Fruit fly (Drosophila melanogaster) whole organism, wandering third instar larva: ENCODE results near the gene Jon74E.

ENCODE experiments used
- Abd-B ChIP-seq: fragments of >200 bp; optimal IDR thresholded peaks from 2 replicates; lab custom pipeline; 2017; ENCODE audit warnings: missing biosample characterization, missing genetic modification characterization
- CG32264 ChIP-seq: fragments of 200-800 bp; sonication (Bioruptor generic); optimal IDR thresholded peaks from 2 replicates; lab custom pipeline; 2016; ENCODE audit warnings: missing biosample characterization, missing genetic modification characterization
- CG9705 ChIP-seq: fragments of 200-800 bp; sonication (Bioruptor generic); optimal IDR thresholded peaks from 2 replicates; lab custom pipeline; 2018; ENCODE audit warnings: missing biosample characterization, mild to moderate bottlenecking, missing genetic modification characterization
- CrebA ChIP-seq: fragments of 200-800 bp; sonication (Bioruptor generic); optimal IDR thresholded peaks from 2 replicates; lab custom pipeline; 2016; ENCODE audit warnings: missing biosample characterization, mild to moderate bottlenecking, missing genetic modification characterization, borderline replicate concordance
- Dfd ChIP-seq: fragments of >200 bp; optimal IDR thresholded peaks from 2 replicates; lab custom pipeline; 2017; ENCODE audit warnings: missing biosample characterization, missing genetic modification characterization
- Dif ChIP-seq: fragments of 200-275, 200-300 bp; sonication (Bioruptor generic); optimal IDR thresholded peaks from 2 replicates; lab custom pipeline; 2018; ENCODE audit warnings: missing biosample characterization, missing genetic modification characterization; ENCODE audit not compliant: partially characterized antibody
- GATAd ChIP-seq: sonication (Bioruptor generic); optimal IDR thresholded peaks from 2 replicates; lab custom pipeline; 2016; ENCODE audit warnings: missing biosample characterization, missing genetic modification characterization
- HLH106 ChIP-seq: fragments of 200-800 bp; optimal IDR thresholded peaks from 3 replicates; lab custom pipeline; 2019; ENCODE audit warnings: missing biosample characterization, mild to moderate bottlenecking, missing genetic modification characterization, moderate library complexity
- Hnf4 ChIP-seq: fragments of 200-800 bp; sonication (Bioruptor generic); optimal IDR thresholded peaks from 2 replicates; lab custom pipeline; 2016; ENCODE audit warnings: missing biosample characterization, mild to moderate bottlenecking, missing genetic modification characterization
- Hr78 ChIP-seq: fragments of >200 bp; optimal IDR thresholded peaks from 2 replicates; lab custom pipeline; 2017; ENCODE audit warnings: missing biosample characterization, missing genetic modification characterization
- Hr83 ChIP-seq: fragments of 200-300 bp; sonication (Bioruptor generic); optimal IDR thresholded peaks from 2 replicates; lab custom pipeline; 2016; ENCODE audit warnings: missing biosample characterization, mild to moderate bottlenecking, missing genetic modification characterization, moderate library complexity; ENCODE audit not compliant: poor library complexity, severe bottlenecking
- Jra ChIP-seq: sonication (Bioruptor generic); optimal IDR thresholded peaks from 2 replicates; lab custom pipeline; 2016; ENCODE audit warnings: missing biosample characterization, missing genetic modification characterization
- Mio ChIP-seq: sonication (Bioruptor generic); optimal IDR thresholded peaks from 2 replicates; lab custom pipeline; 2016; ENCODE audit warnings: missing biosample characterization, missing genetic modification characterization
- Myc ChIP-seq: fragments of >200 bp; optimal IDR thresholded peaks from 2 replicates; lab custom pipeline; 2017
- N ChIP-seq: fragments of >200 bp; optimal IDR thresholded peaks from 2 replicates; lab custom pipeline; 2018; ENCODE audit warnings: missing biosample characterization, missing external identifiers, missing genetic modification characterization
- OdsH ChIP-seq: fragments of 200-800 bp; sonication (Bioruptor generic); optimal IDR thresholded peaks from 2 replicates; lab custom pipeline; 2016; ENCODE audit warnings: missing biosample characterization, mild to moderate bottlenecking, missing genetic modification characterization
- Rel ChIP-seq, 2 experiments: fragments of 200-800 bp; sonication (Bioruptor generic) in 1 of 2; optimal IDR thresholded peaks; 2 replicates in 1 of 2; 3 replicates in 1 of 2; lab custom pipeline; 2016 to 2019; ENCODE audit warnings: mild to moderate bottlenecking in 2 of 2, missing biosample characterization in 2 of 2, missing genetic modification characterization in 2 of 2, moderate library complexity in 1 of 2
- Sp1 ChIP-seq: fragments of 200-800 bp; sonication (Bioruptor generic); optimal IDR thresholded peaks from 3 replicates; lab custom pipeline; 2019; ENCODE audit warnings: missing biosample characterization, mild to moderate bottlenecking, missing genetic modification characterization, moderate library complexity
- Vsx2 ChIP-seq: fragments of 200-300, 225-300 bp; sonication (Bioruptor generic); optimal IDR thresholded peaks from 2 replicates; lab custom pipeline; 2018; ENCODE audit warnings: missing biosample characterization, missing genetic modification characterization; ENCODE audit not compliant: partially characterized antibody
- br ChIP-seq: fragments of 200-800 bp; sonication (Bioruptor generic); optimal IDR thresholded peaks from 2 replicates; lab custom pipeline; 2016; ENCODE audit warnings: missing biosample characterization, missing genetic modification characterization
- brk ChIP-seq: fragments of 200-800 bp; sonication (Bioruptor generic); optimal IDR thresholded peaks from 2 replicates; lab custom pipeline; 2016; ENCODE audit warnings: missing biosample characterization, mild to moderate bottlenecking, missing genetic modification characterization
- dl ChIP-seq, 2 experiments: fragments of 175-275, 200-275 bp in 1 of 2; fragments of 200-275 bp in 1 of 2; sonication (Bioruptor generic); optimal IDR thresholded peaks; lab custom pipeline; 2018; ENCODE audit warnings: mild to moderate bottlenecking in 2 of 2, missing biosample characterization in 2 of 2, missing genetic modification characterization in 2 of 2, moderate library complexity in 2 of 2; ENCODE audit not compliant: partially characterized antibody in 2 of 2, insufficient read depth in 1 of 2
- dmrt93B ChIP-seq: fragments of 200-800 bp; sonication (Bioruptor generic); optimal IDR thresholded peaks from 2 replicates; lab custom pipeline; 2018; ENCODE audit warnings: missing biosample characterization, mild to moderate bottlenecking, missing genetic modification characterization
- dsf ChIP-seq: sonication (Bioruptor generic); optimal IDR thresholded peaks from 2 replicates; lab custom pipeline; 2016; ENCODE audit warnings: missing biosample characterization, missing genetic modification characterization, borderline replicate concordance
- ey ChIP-seq: fragments of 200-800 bp; sonication (Bioruptor generic); optimal IDR thresholded peaks from 2 replicates; lab custom pipeline; 2016; ENCODE audit warnings: missing biosample characterization, missing genetic modification characterization
- foxo ChIP-seq, 2 experiments: fragments of 200-800 bp; sonication (Bioruptor generic); optimal IDR thresholded peaks; 2 replicates in 1 of 2; 3 replicates in 1 of 2; lab custom pipeline; 2016 to 2017; ENCODE audit warnings: missing biosample characterization in 2 of 2, missing genetic modification characterization in 2 of 2
- fru ChIP-seq: fragments of 200-800 bp; sonication (Bioruptor generic); optimal IDR thresholded peaks from 3 replicates; lab custom pipeline; 2016; ENCODE audit warnings: missing biosample characterization, mild to moderate bottlenecking, missing genetic modification characterization
- h ChIP-seq: fragments of 200-800 bp; sonication (Bioruptor generic); optimal IDR thresholded peaks from 3 replicates; lab custom pipeline; 2016; ENCODE audit warnings: missing biosample characterization, mild to moderate bottlenecking, missing genetic modification characterization
- jim ChIP-seq: fragments of 175-275, 200-325 bp; sonication (Bioruptor generic); optimal IDR thresholded peaks from 2 replicates; lab custom pipeline; 2016; ENCODE audit warnings: missing biosample characterization, mild to moderate bottlenecking, missing genetic modification characterization
- lola ChIP-seq: fragments of >200 bp; optimal IDR thresholded peaks from 2 replicates; lab custom pipeline; 2017; ENCODE audit warnings: missing biosample characterization, missing genetic modification characterization
- pan ChIP-seq: fragments of >200 bp; optimal IDR thresholded peaks from 2 replicates; lab custom pipeline; 2017
- psq ChIP-seq: fragments of 200-800 bp; sonication (Bioruptor generic); optimal IDR thresholded peaks from 3 replicates; lab custom pipeline; 2017; ENCODE audit warnings: missing biosample characterization, mild to moderate bottlenecking, missing genetic modification characterization, moderate library complexity
- rgr ChIP-seq: fragments of 200-800 bp; sonication (Bioruptor generic); optimal IDR thresholded peaks from 3 replicates; lab custom pipeline; 2016; ENCODE audit warnings: missing biosample characterization, mild to moderate bottlenecking, missing genetic modification characterization
- sage ChIP-seq: fragments of 200-800 bp; sonication (Bioruptor generic); optimal IDR thresholded peaks from 2 replicates; lab custom pipeline; 2016; ENCODE audit warnings: missing biosample characterization, mild to moderate bottlenecking, missing genetic modification characterization
- sv ChIP-seq: fragments of 200-800 bp; sonication (Bioruptor generic); optimal IDR thresholded peaks from 3 replicates; lab custom pipeline; 2016; ENCODE audit warnings: missing biosample characterization, missing genetic modification characterization
- tai ChIP-seq: sonication (Bioruptor generic); optimal IDR thresholded peaks from 2 replicates; lab custom pipeline; 2016; ENCODE audit warnings: missing biosample characterization, missing genetic modification characterization
- usp ChIP-seq: fragments of >200 bp; optimal IDR thresholded peaks from 2 replicates; lab custom pipeline; 2017; ENCODE audit warnings: missing biosample characterization, missing genetic modification characterization
- woc ChIP-seq: sonication (Bioruptor generic); optimal IDR thresholded peaks from 2 replicates; lab custom pipeline; 2016; ENCODE audit warnings: missing biosample characterization, mild to moderate bottlenecking, missing genetic modification characterization

Gene Jon74E

dm6 chr3L:17533745-17534144, 15.2 kb downstream of the Jon74E start:
- TF ChIP-seq jim: no peak
- TF ChIP-seq usp: no peak
- no peak for TF ChIP-seq Jra
- TF ChIP-seq dl (GFP tag; optimal IDR thresholded peaks at IDR 0.05; lab: Kevin White, UChicago; ENCODE audit: insufficient read depth in 1 of 2, partially characterized antibody in 2 of 2): no peak
- no peak for TF ChIP-seq CG32264 (GFP tag; lab: Kevin White, UChicago)
- TF ChIP-seq sage (GFP tag; lab: Kevin White, UChicago): no peak
- no peak for TF ChIP-seq sv (GFP tag; lab: Kevin White, UChicago)
- no peak for TF ChIP-seq psq
- TF ChIP-seq Sp1 (GFP tag; lab: Kevin White, UChicago): no peak
- TF ChIP-seq lola (GFP tag; lab: Kevin White, UChicago): no peak
- TF ChIP-seq OdsH: no peak
- no peak for TF ChIP-seq brk (GFP tag; lab: Kevin White, UChicago)
- TF ChIP-seq Dfd: no peak
- no peak for TF ChIP-seq ey
- TF ChIP-seq Myc (lab: Kevin White, UChicago): no peak
- TF ChIP-seq Mio (GFP tag; lab: Kevin White, UChicago): no peak
- TF ChIP-seq Abd-B (GFP tag; lab: Kevin White, UChicago): no peak

dm6 chr3L:17532898-17533700, 15.8 kb downstream of the Jon74E start:
- no peak for TF ChIP-seq Dfd
- peak; percentile 19 to 45 for TF ChIP-seq dl (GFP tag; optimal IDR thresholded peaks at IDR 0.05; lab: Kevin White, UChicago; ENCODE audit: insufficient read depth in 1 of 2, partially characterized antibody in 2 of 2)
- TF ChIP-seq sage (GFP tag; lab: Kevin White, UChicago): peak; percentile 65
- peak; percentile 53 for TF ChIP-seq Sp1 (GFP tag; lab: Kevin White, UChicago)
- TF ChIP-seq CG32264 (GFP tag; lab: Kevin White, UChicago): no peak
- TF ChIP-seq Vsx2 (GFP tag; lab: Kevin White, UChicago): peak; percentile 26
- TF ChIP-seq pan (lab: Kevin White, UChicago): no peak
- TF ChIP-seq GATAd (GFP tag; lab: Kevin White, UChicago): no peak
- peak; percentile 92 for TF ChIP-seq psq
- no peak for TF ChIP-seq Abd-B (GFP tag; lab: Kevin White, UChicago)
- TF ChIP-seq dsf (GFP tag; lab: Kevin White, UChicago): peak; percentile 43
- TF ChIP-seq Hr83 (GFP tag; lab: Kevin White, UChicago): peak; percentile 83
- peak; percentile 76 for TF ChIP-seq rgr (GFP tag; lab: Kevin White, UChicago)
- peak; percentile 22 for TF ChIP-seq dmrt93B (GFP tag; lab: Kevin White, UChicago)
- TF ChIP-seq Dif: peak; percentile 85
- peak; percentile 74 for TF ChIP-seq fru (GFP tag; lab: Kevin White, UChicago)
- peak; percentile 79 for TF ChIP-seq tai (GFP tag; lab: Kevin White, UChicago)
- TF ChIP-seq Mio (GFP tag; lab: Kevin White, UChicago): no peak
- peak; percentile 55 for TF ChIP-seq Jra
- TF ChIP-seq br: peak; percentile 62
- peak in 1 of 2 experiments; percentile 84 for TF ChIP-seq foxo (GFP tag; optimal IDR thresholded peaks at IDR 0.05; lab: Kevin White, UChicago)
- TF ChIP-seq OdsH: peak; percentile 64
- TF ChIP-seq CG9705 (GFP tag; lab: Kevin White, UChicago): no peak
- TF ChIP-seq sv (GFP tag; lab: Kevin White, UChicago): peak; percentile 41
- TF ChIP-seq N (GFP tag; lab: Kevin White, UChicago): no peak
- TF ChIP-seq Rel (GFP tag; optimal IDR thresholded peaks at IDR 0.05; lab: Kevin White, UChicago): no peak
- TF ChIP-seq Rel (tag; optimal IDR thresholded peaks at IDR 0.05; lab: Kevin White, UChicago): peak; percentile 99
- TF ChIP-seq brk (GFP tag; lab: Kevin White, UChicago): peak; percentile 85
- peak; percentile 27 for TF ChIP-seq Myc (lab: Kevin White, UChicago)
- TF ChIP-seq CrebA (GFP tag; lab: Kevin White, UChicago): no peak
- TF ChIP-seq ey: peak; percentile 72
- no peak for TF ChIP-seq Hr78 (GFP tag; lab: Kevin White, UChicago)
- no peak for TF ChIP-seq jim
- TF ChIP-seq woc (GFP tag; lab: Kevin White, UChicago): peak; percentile 26
- peak; percentile 65 for TF ChIP-seq HLH106
- peak; percentile 81 for TF ChIP-seq h
- TF ChIP-seq usp: no peak
- TF ChIP-seq Hnf4 (GFP tag; lab: Kevin White, UChicago): peak; percentile 56
- no peak for TF ChIP-seq lola (GFP tag; lab: Kevin White, UChicago)
